Fruit fly (Drosophila melanogaster): ENCODE results near the gene cic.

dm6 chr3R:20311406-20311805 lies 58.8 kb downstream of the cic start:
- TF ChIP-seq CG11902 (GFP tag; optimal IDR thresholded peaks at IDR 0.05): no peak
- TF ChIP-seq cyc (GFP tag; optimal IDR thresholded peaks at IDR 0.05): no peak
- TF ChIP-seq Eip93F (GFP tag; optimal IDR thresholded peaks at IDR 0.05): no peak
- TF ChIP-seq CG3919 (GFP tag; optimal IDR thresholded peaks at IDR 0.05): no peak
- TF ChIP-seq CG10669 (GFP tag; optimal IDR thresholded peaks at IDR 0.05): no peak
- no peak for TF ChIP-seq vri (GFP tag; optimal IDR thresholded peaks at IDR 0.05)
- no peak for TF ChIP-seq CG16779 (tag; optimal IDR thresholded peaks at IDR 0.05)
- no peak for TF ChIP-seq Hr39 (GFP tag; optimal IDR thresholded peaks at IDR 0.05)
- TF ChIP-seq CG8632 (GFP tag; optimal IDR thresholded peaks at IDR 0.05): no peak
- no peak for TF ChIP-seq topi (GFP tag; optimal IDR thresholded peaks at IDR 0.05)
- TF ChIP-seq lz (GFP tag; optimal IDR thresholded peaks at IDR 0.05): no peak
- TF ChIP-seq dac (GFP tag; optimal IDR thresholded peaks at IDR 0.05): no peak
